Fruit fly (Drosophila melanogaster) whole organism, wandering third instar larva: ENCODE results near the gene loaf.

Experiments
- Abd-B ChIP-seq: fragments of >200 bp; optimal IDR thresholded peaks from 2 replicates; lab custom pipeline; 2017; ENCODE audit warnings: missing biosample characterization, missing genetic modification characterization
- CG32264 ChIP-seq: fragments of 200-800 bp; sonication (Bioruptor generic); optimal IDR thresholded peaks from 2 replicates; lab custom pipeline; 2016; ENCODE audit warnings: missing biosample characterization, missing genetic modification characterization
- CG9705 ChIP-seq: fragments of 200-800 bp; sonication (Bioruptor generic); optimal IDR thresholded peaks from 2 replicates; lab custom pipeline; 2018; ENCODE audit warnings: missing biosample characterization, mild to moderate bottlenecking, missing genetic modification characterization
- CrebA ChIP-seq: fragments of 200-800 bp; sonication (Bioruptor generic); optimal IDR thresholded peaks from 2 replicates; lab custom pipeline; 2016; ENCODE audit warnings: missing biosample characterization, mild to moderate bottlenecking, missing genetic modification characterization, borderline replicate concordance
- Dfd ChIP-seq: fragments of >200 bp; optimal IDR thresholded peaks from 2 replicates; lab custom pipeline; 2017; ENCODE audit warnings: missing biosample characterization, missing genetic modification characterization
- Dif ChIP-seq: fragments of 200-275, 200-300 bp; sonication (Bioruptor generic); optimal IDR thresholded peaks from 2 replicates; lab custom pipeline; 2018; ENCODE audit warnings: missing biosample characterization, missing genetic modification characterization; ENCODE audit not compliant: partially characterized antibody
- GATAd ChIP-seq: sonication (Bioruptor generic); optimal IDR thresholded peaks from 2 replicates; lab custom pipeline; 2016; ENCODE audit warnings: missing biosample characterization, missing genetic modification characterization
- Hr78 ChIP-seq: fragments of >200 bp; optimal IDR thresholded peaks from 2 replicates; lab custom pipeline; 2017; ENCODE audit warnings: missing biosample characterization, missing genetic modification characterization
- Hr83 ChIP-seq: fragments of 200-300 bp; sonication (Bioruptor generic); optimal IDR thresholded peaks from 2 replicates; lab custom pipeline; 2016; ENCODE audit warnings: missing biosample characterization, mild to moderate bottlenecking, missing genetic modification characterization, moderate library complexity; ENCODE audit not compliant: poor library complexity, severe bottlenecking
- Jra ChIP-seq: sonication (Bioruptor generic); optimal IDR thresholded peaks from 2 replicates; lab custom pipeline; 2016; ENCODE audit warnings: missing biosample characterization, missing genetic modification characterization
- Mio ChIP-seq: sonication (Bioruptor generic); optimal IDR thresholded peaks from 2 replicates; lab custom pipeline; 2016; ENCODE audit warnings: missing biosample characterization, missing genetic modification characterization
- Myc ChIP-seq: fragments of >200 bp; optimal IDR thresholded peaks from 2 replicates; lab custom pipeline; 2017
- N ChIP-seq: fragments of >200 bp; optimal IDR thresholded peaks from 2 replicates; lab custom pipeline; 2018; ENCODE audit warnings: missing biosample characterization, missing external identifiers, missing genetic modification characterization
- OdsH ChIP-seq: fragments of 200-800 bp; sonication (Bioruptor generic); optimal IDR thresholded peaks from 2 replicates; lab custom pipeline; 2016; ENCODE audit warnings: missing biosample characterization, mild to moderate bottlenecking, missing genetic modification characterization
- Rel ChIP-seq, 2 experiments: fragments of 200-800 bp; sonication (Bioruptor generic) in 1 of 2; optimal IDR thresholded peaks; 2 replicates in 1 of 2; 3 replicates in 1 of 2; lab custom pipeline; 2016 to 2019; ENCODE audit warnings: mild to moderate bottlenecking in 2 of 2, missing biosample characterization in 2 of 2, missing genetic modification characterization in 2 of 2, moderate library complexity in 1 of 2
- Sp1 ChIP-seq: fragments of 200-800 bp; sonication (Bioruptor generic); optimal IDR thresholded peaks from 3 replicates; lab custom pipeline; 2019; ENCODE audit warnings: missing biosample characterization, mild to moderate bottlenecking, missing genetic modification characterization, moderate library complexity
- Vsx2 ChIP-seq: fragments of 200-300, 225-300 bp; sonication (Bioruptor generic); optimal IDR thresholded peaks from 2 replicates; lab custom pipeline; 2018; ENCODE audit warnings: missing biosample characterization, missing genetic modification characterization; ENCODE audit not compliant: partially characterized antibody
- brk ChIP-seq: fragments of 200-800 bp; sonication (Bioruptor generic); optimal IDR thresholded peaks from 2 replicates; lab custom pipeline; 2016; ENCODE audit warnings: missing biosample characterization, mild to moderate bottlenecking, missing genetic modification characterization
- dl ChIP-seq, 2 experiments: fragments of 175-275, 200-275 bp in 1 of 2; fragments of 200-275 bp in 1 of 2; sonication (Bioruptor generic); optimal IDR thresholded peaks; lab custom pipeline; 2018; ENCODE audit warnings: mild to moderate bottlenecking in 2 of 2, missing biosample characterization in 2 of 2, missing genetic modification characterization in 2 of 2, moderate library complexity in 2 of 2; ENCODE audit not compliant: partially characterized antibody in 2 of 2, insufficient read depth in 1 of 2
- dmrt93B ChIP-seq: fragments of 200-800 bp; sonication (Bioruptor generic); optimal IDR thresholded peaks from 2 replicates; lab custom pipeline; 2018; ENCODE audit warnings: missing biosample characterization, mild to moderate bottlenecking, missing genetic modification characterization
- ey ChIP-seq: fragments of 200-800 bp; sonication (Bioruptor generic); optimal IDR thresholded peaks from 2 replicates; lab custom pipeline; 2016; ENCODE audit warnings: missing biosample characterization, missing genetic modification characterization
- foxo ChIP-seq, 2 experiments: fragments of 200-800 bp; sonication (Bioruptor generic); optimal IDR thresholded peaks; 2 replicates in 1 of 2; 3 replicates in 1 of 2; lab custom pipeline; 2016 to 2017; ENCODE audit warnings: missing biosample characterization in 2 of 2, missing genetic modification characterization in 2 of 2
- fru ChIP-seq: fragments of 200-800 bp; sonication (Bioruptor generic); optimal IDR thresholded peaks from 3 replicates; lab custom pipeline; 2016; ENCODE audit warnings: missing biosample characterization, mild to moderate bottlenecking, missing genetic modification characterization
- h ChIP-seq: fragments of 200-800 bp; sonication (Bioruptor generic); optimal IDR thresholded peaks from 3 replicates; lab custom pipeline; 2016; ENCODE audit warnings: missing biosample characterization, mild to moderate bottlenecking, missing genetic modification characterization
- jim ChIP-seq: fragments of 175-275, 200-325 bp; sonication (Bioruptor generic); optimal IDR thresholded peaks from 2 replicates; lab custom pipeline; 2016; ENCODE audit warnings: missing biosample characterization, mild to moderate bottlenecking, missing genetic modification characterization
- lola ChIP-seq: fragments of >200 bp; optimal IDR thresholded peaks from 2 replicates; lab custom pipeline; 2017; ENCODE audit warnings: missing biosample characterization, missing genetic modification characterization
- pan ChIP-seq: fragments of >200 bp; optimal IDR thresholded peaks from 2 replicates; lab custom pipeline; 2017
- psq ChIP-seq: fragments of 200-800 bp; sonication (Bioruptor generic); optimal IDR thresholded peaks from 3 replicates; lab custom pipeline; 2017; ENCODE audit warnings: missing biosample characterization, mild to moderate bottlenecking, missing genetic modification characterization, moderate library complexity
- rgr ChIP-seq: fragments of 200-800 bp; sonication (Bioruptor generic); optimal IDR thresholded peaks from 3 replicates; lab custom pipeline; 2016; ENCODE audit warnings: missing biosample characterization, mild to moderate bottlenecking, missing genetic modification characterization
- sv ChIP-seq: fragments of 200-800 bp; sonication (Bioruptor generic); optimal IDR thresholded peaks from 3 replicates; lab custom pipeline; 2016; ENCODE audit warnings: missing biosample characterization, missing genetic modification characterization
- tai ChIP-seq: sonication (Bioruptor generic); optimal IDR thresholded peaks from 2 replicates; lab custom pipeline; 2016; ENCODE audit warnings: missing biosample characterization, missing genetic modification characterization
- usp ChIP-seq: fragments of >200 bp; optimal IDR thresholded peaks from 2 replicates; lab custom pipeline; 2017; ENCODE audit warnings: missing biosample characterization, missing genetic modification characterization
- woc ChIP-seq: sonication (Bioruptor generic); optimal IDR thresholded peaks from 2 replicates; lab custom pipeline; 2016; ENCODE audit warnings: missing biosample characterization, mild to moderate bottlenecking, missing genetic modification characterization

loaf gene

dm6 chr3L:11707978-11708632 lies 57.9 kb downstream of the loaf start, which contains the start of gene CG11658:
Gene CG11658 (minus strand): TSS chr3L:11708553.
- TF ChIP-seq Sp1 (GFP tag; lab: Kevin White, UChicago) (no peak), rgr (no peak), lola (GFP tag; lab: Kevin White, UChicago) (no peak), sv (GFP tag; lab: Kevin White, UChicago) (no peak), Vsx2 (no peak), Hr78 (GFP tag; lab: Kevin White, UChicago) (no peak), Hr83 (GFP tag; lab: Kevin White, UChicago) (peak; percentile 63), Dfd (no peak), N (GFP tag; lab: Kevin White, UChicago) (no peak), Mio (GFP tag; lab: Kevin White, UChicago) (no peak), h (no peak), pan (no peak), dl (GFP tag; optimal IDR thresholded peaks at IDR 0.05; lab: Kevin White, UChicago; ENCODE audit: insufficient read depth in 1 of 2, partially characterized antibody in 2 of 2) (peak; percentile 26 to 50), Rel (GFP tag; optimal IDR thresholded peaks at IDR 0.05; lab: Kevin White, UChicago) (no peak), Rel (tag; optimal IDR thresholded peaks at IDR 0.05; lab: Kevin White, UChicago) (peak; percentile 61), Dif (GFP tag; lab: Kevin White, UChicago) (peak; percentile 32), OdsH (GFP tag; lab: Kevin White, UChicago) (no peak), CG32264 (GFP tag; lab: Kevin White, UChicago) (no peak), dmrt93B (GFP tag; lab: Kevin White, UChicago) (no peak), Myc (lab: Kevin White, UChicago) (peak; percentile 5), psq (GFP tag; lab: Kevin White, UChicago) (peak; percentile 57), foxo (GFP tag; optimal IDR thresholded peaks at IDR 0.05; lab: Kevin White, UChicago) (no peak), Jra (GFP tag; lab: Kevin White, UChicago) (peak; percentile 15), CG9705 (GFP tag; lab: Kevin White, UChicago) (no peak), fru (GFP tag; lab: Kevin White, UChicago) (no peak), jim (GFP tag; lab: Kevin White, UChicago) (no peak)

- TF ChIP-seq GATAd (no peak), usp (GFP tag; lab: Kevin White, UChicago) (no peak)
These were observed 61.0 kb downstream of the loaf start for dm6 chr3L:11704902-11705546.

dm6 chr3L:11703579-11703978 lies 62.4 kb downstream of the loaf start:
- TF ChIP-seq usp (GFP tag; lab: Kevin White, UChicago) = no peak
- no peak for TF ChIP-seq brk (GFP tag; lab: Kevin White, UChicago)
- no peak for TF ChIP-seq rgr
- TF ChIP-seq foxo (GFP tag; optimal IDR thresholded peaks at IDR 0.05; lab: Kevin White, UChicago) = no peak
- no peak for TF ChIP-seq Dfd
- no peak for TF ChIP-seq lola (GFP tag; lab: Kevin White, UChicago)
- no peak for TF ChIP-seq CG9705 (GFP tag; lab: Kevin White, UChicago)
- TF ChIP-seq N (GFP tag; lab: Kevin White, UChicago) = no peak
- TF ChIP-seq psq (GFP tag; lab: Kevin White, UChicago) = no peak
- TF ChIP-seq woc (GFP tag; lab: Kevin White, UChicago) = no peak
- TF ChIP-seq GATAd = no peak
- no peak for TF ChIP-seq Sp1 (GFP tag; lab: Kevin White, UChicago)
- TF ChIP-seq ey (GFP tag; lab: Kevin White, UChicago) = no peak
- no peak for TF ChIP-seq Dif (GFP tag; lab: Kevin White, UChicago)
- TF ChIP-seq Hr78 (GFP tag; lab: Kevin White, UChicago) = no peak
- no peak for TF ChIP-seq dmrt93B (GFP tag; lab: Kevin White, UChicago)
- TF ChIP-seq fru (GFP tag; lab: Kevin White, UChicago) = no peak
- TF ChIP-seq Abd-B (GFP tag; lab: Kevin White, UChicago) = no peak

dm6 chr3L:11701649-11702048 lies 64.3 kb downstream of the loaf start:
- TF ChIP-seq psq (GFP tag; lab: Kevin White, UChicago) (no peak), Hr78 (GFP tag; lab: Kevin White, UChicago) (no peak), N (GFP tag; lab: Kevin White, UChicago) (no peak), foxo (GFP tag; optimal IDR thresholded peaks at IDR 0.05; lab: Kevin White, UChicago) (no peak), usp (GFP tag; lab: Kevin White, UChicago) (no peak), ey (GFP tag; lab: Kevin White, UChicago) (no peak), h (no peak), brk (GFP tag; lab: Kevin White, UChicago) (no peak), CrebA (GFP tag; lab: Kevin White, UChicago) (no peak), Dfd (no peak), Dif (GFP tag; lab: Kevin White, UChicago) (no peak), Hr83 (GFP tag; lab: Kevin White, UChicago) (no peak), Sp1 (GFP tag; lab: Kevin White, UChicago) (no peak), CG32264 (GFP tag; lab: Kevin White, UChicago) (no peak), Jra (GFP tag; lab: Kevin White, UChicago) (no peak), woc (GFP tag; lab: Kevin White, UChicago) (no peak), sv (GFP tag; lab: Kevin White, UChicago) (no peak), CG9705 (GFP tag; lab: Kevin White, UChicago) (no peak), tai (GFP tag; lab: Kevin White, UChicago) (no peak)
